Fruit fly (Drosophila melanogaster) whole organism, embryonic: Measurements from ENCODE around the gene CG31988.

Experiments
- CG11560 ChIP-seq: fragments of 200-800 bp; sonication (Bioruptor generic); IDR thresholded peaks from 3 replicates; pipeline ENCODE4 v1.3.6; 2022; ENCODE audit warnings: missing biosample characterization, missing genetic modification characterization
- CG12299 ChIP-seq: fragments of 200-800 bp; sonication (Bioruptor generic); optimal IDR thresholded peaks from 2 replicates; lab custom pipeline; 2018; ENCODE audit warnings: missing biosample characterization, mild to moderate bottlenecking, missing genetic modification characterization
- CG12769 ChIP-seq: fragments of 200-800 bp; sonication (Bioruptor generic); optimal IDR thresholded peaks from 2 replicates; lab custom pipeline; 2019; ENCODE audit warnings: missing biosample characterization, mild to moderate bottlenecking, missing genetic modification characterization, moderate library complexity
- CG13123 ChIP-seq: fragments of 200-800 bp; sonication (Bioruptor generic); optimal IDR thresholded peaks from 2 replicates; lab custom pipeline; 2016; ENCODE audit warnings: missing biosample characterization, missing genetic modification characterization
- CG13624 ChIP-seq: fragments of 200-800 bp; sonication (Bioruptor generic); optimal IDR thresholded peaks from 2 replicates; lab custom pipeline; 2016; ENCODE audit warnings: missing biosample characterization, missing genetic modification characterization
- CG13894 ChIP-seq: fragments of 200-800 bp; sonication (Bioruptor generic); optimal IDR thresholded peaks from 3 replicates; lab custom pipeline; 2018; ENCODE audit warnings: missing biosample characterization, mild to moderate bottlenecking, missing genetic modification characterization, moderate library complexity
- CG15269 ChIP-seq: fragments of 200-800 bp; sonication (Bioruptor generic); optimal IDR thresholded peaks from 2 replicates; lab custom pipeline; 2018; ENCODE audit warnings: missing biosample characterization, mild to moderate bottlenecking, missing genetic modification characterization, moderate library complexity
- CG18011 ChIP-seq: fragments of 200-800 bp; sonication (Bioruptor generic); optimal IDR thresholded peaks from 2 replicates; lab custom pipeline; 2017; ENCODE audit warnings: missing biosample characterization, missing genetic modification characterization, mild to moderate bottlenecking, moderate library complexity, missing genotype
- CG2116 ChIP-seq: fragments of 200-800 bp; sonication (Bioruptor generic); optimal IDR thresholded peaks from 3 replicates; lab custom pipeline; 2018; ENCODE audit warnings: missing biosample characterization, mild to moderate bottlenecking, missing genetic modification characterization
- CG3847 ChIP-seq: fragments of 200-800 bp; sonication (Bioruptor generic); IDR thresholded peaks from 2 replicates; pipeline ENCODE4 v1.3.6; 2022; ENCODE audit warnings: missing biosample characterization, missing genetic modification characterization
- CG4328 ChIP-seq: fragments of 200-800 bp; sonication (Bioruptor generic); optimal IDR thresholded peaks from 3 replicates; lab custom pipeline; 2017; ENCODE audit warnings: missing biosample characterization, missing genetic modification reagents, missing genetic modification characterization
- CG4360 ChIP-seq: fragments of 200-800 bp; sonication (Bioruptor generic); IDR thresholded peaks from 2 replicates; pipeline ENCODE4 v1.3.6; 2022; ENCODE audit warnings: missing biosample characterization, missing genetic modification characterization
- CG6689 ChIP-seq: fragments of 200-800 bp; sonication (Bioruptor generic); IDR thresholded peaks from 2 replicates; pipeline ENCODE4 v1.3.6; 2022; ENCODE audit warnings: missing biosample characterization, missing genetic modification characterization
- CG8944 ChIP-seq: fragments of 200-800 bp; sonication (Bioruptor generic); optimal IDR thresholded peaks from 3 replicates; lab custom pipeline; 2016; ENCODE audit warnings: missing biosample characterization, missing genetic modification characterization
- Dll ChIP-seq: fragments of 200-800 bp; sonication (Bioruptor generic); IDR thresholded peaks from 4 replicates; pipeline ENCODE4 v1.3.6; 2022; ENCODE audit warnings: missing biosample characterization, missing genetic modification characterization; ENCODE audit not compliant: partially characterized antibody
- Doc3 ChIP-seq: fragments of 200-800 bp; sonication (Bioruptor generic); IDR thresholded peaks from 3 replicates; pipeline ENCODE4 v1.3.6; 2022; ENCODE audit warnings: missing biosample characterization, missing genetic modification characterization; ENCODE audit not compliant: partially characterized antibody
- Eip74EF ChIP-seq, 2 experiments: fragments of 200-800 bp in 1 of 2; fragments of >200 bp in 1 of 2; sonication (Bioruptor generic) in 1 of 2; optimal IDR thresholded peaks; 2 replicates each; lab custom pipeline; 2017 to 2019; ENCODE audit warnings: missing biosample characterization in 2 of 2, missing genetic modification characterization in 2 of 2, mild to moderate bottlenecking in 1 of 2, moderate library complexity in 1 of 2
- Ets65A ChIP-seq: fragments of 200-800 bp; sonication (Bioruptor generic); peaks from one replicate; lab custom pipeline; 2016; ENCODE audit warnings: missing biosample characterization, missing genetic modification characterization
- Hr78 ChIP-seq, 2 experiments: fragments of 200-800 bp in 1 of 2; fragments of >200 bp in 1 of 2; sonication (Bioruptor generic) in 1 of 2; optimal IDR thresholded peaks; 2 replicates each; lab custom pipeline; 2017 to 2019; ENCODE audit warnings: missing biosample characterization in 2 of 2, missing genetic modification characterization in 2 of 2, mild to moderate bottlenecking in 1 of 2, moderate library complexity in 1 of 2
- Lim3 ChIP-seq: fragments of 200-800 bp; sonication (Bioruptor generic); IDR thresholded peaks from 2 replicates; pipeline ENCODE4 v1.3.6; 2022; ENCODE audit warnings: missing biosample characterization, missing genetic modification characterization
- Med ChIP-seq: fragments of 200-800 bp; sonication (Bioruptor generic); peaks from one replicate; lab custom pipeline; 2016; ENCODE audit warnings: missing biosample characterization, missing genetic modification characterization, mild to moderate bottlenecking, inconsistent platforms, moderate library complexity
- Mrtf ChIP-seq: fragments of 200-800 bp; sonication (Bioruptor generic); IDR thresholded peaks from 3 replicates; pipeline ENCODE4 v1.3.6; 2022; ENCODE audit warnings: missing biosample characterization, missing genetic modification characterization
- NFAT ChIP-seq: fragments of 200-800 bp; sonication (Bioruptor generic); IDR thresholded peaks from 2 replicates; pipeline ENCODE4 v1.3.6; 2022; ENCODE audit warnings: missing biosample characterization, missing genetic modification characterization
- Neu2 ChIP-seq: fragments of 200-800 bp; sonication (Bioruptor generic); optimal IDR thresholded peaks from 3 replicates; lab custom pipeline; 2016; ENCODE audit warnings: missing biosample characterization, missing genetic modification characterization, borderline replicate concordance
- Nf-YC ChIP-seq: fragments of 200-800 bp; optimal IDR thresholded peaks from 3 replicates; lab custom pipeline; 2019; ENCODE audit warnings: missing biosample characterization, mild to moderate bottlenecking, missing genetic modification characterization, moderate library complexity
- Pdp1 ChIP-seq, 2 experiments: fragments of 200-800 bp; sonication (Bioruptor generic); optimal IDR thresholded peaks; 3 replicates each; lab custom pipeline; 2016; ENCODE audit warnings: missing biosample characterization in 2 of 2, missing genetic modification characterization in 2 of 2, mild to moderate bottlenecking in 1 of 2, moderate library complexity in 1 of 2
- Rfx ChIP-seq: fragments of 200-800 bp; sonication (Bioruptor generic); IDR thresholded peaks from 2 replicates; pipeline ENCODE4 v1.3.6; 2022; ENCODE audit warnings: missing biosample characterization, missing genetic modification characterization
- Usf ChIP-seq: fragments of 200-800 bp; sonication (Bioruptor generic); optimal IDR thresholded peaks from 2 replicates; lab custom pipeline; 2017; ENCODE audit warnings: missing genotype, missing biosample characterization, missing genetic modification characterization
- Vsx1 ChIP-seq: fragments of 200-800 bp; sonication (Bioruptor generic); optimal IDR thresholded peaks from 2 replicates; lab custom pipeline; 2017; ENCODE audit warnings: missing biosample characterization, mild to moderate bottlenecking, missing genetic modification characterization, missing genetic modification reagents
- bowl ChIP-seq: fragments of 200-800 bp; sonication (Bioruptor generic); IDR thresholded peaks from 2 replicates; pipeline ENCODE4 v1.3.6; 2022; ENCODE audit warnings: missing biosample characterization, missing genetic modification characterization
- cad ChIP-seq: fragments of >200 bp; optimal IDR thresholded peaks from 2 replicates; lab custom pipeline; 2017; ENCODE audit warnings: missing biosample characterization, missing genetic modification characterization
- chinmo ChIP-seq: fragments of 200-800 bp; sonication (Bioruptor generic); IDR thresholded peaks from 4 replicates; pipeline ENCODE4 v1.3.6; 2022; ENCODE audit warnings: missing biosample characterization, missing genetic modification characterization; ENCODE audit not compliant: partially characterized antibody
- crc ChIP-seq: fragments of 200-800 bp; sonication (Bioruptor generic); optimal IDR thresholded peaks from 2 replicates; lab custom pipeline; 2016; ENCODE audit warnings: missing biosample characterization, missing genetic modification characterization
- cwo ChIP-seq: fragments of 200-800 bp; sonication (Bioruptor generic); optimal IDR thresholded peaks from 3 replicates; lab custom pipeline; 2017; ENCODE audit warnings: missing biosample characterization, missing genetic modification characterization, mild to moderate bottlenecking, moderate library complexity, missing genetic modification reagents
- ftz-f1 ChIP-seq: fragments of 200-800 bp; sonication (Bioruptor generic); optimal IDR thresholded peaks from 2 replicates; lab custom pipeline; 2016; ENCODE audit warnings: missing biosample characterization, missing genetic modification characterization
- ind ChIP-seq: fragments of 200-800 bp; sonication (Bioruptor generic); optimal IDR thresholded peaks from 3 replicates; lab custom pipeline; 2016; ENCODE audit warnings: missing biosample characterization, missing genetic modification characterization
- lilli ChIP-seq: fragments of 200-800 bp; sonication (Bioruptor generic); optimal IDR thresholded peaks from 3 replicates; lab custom pipeline; 2016; ENCODE audit warnings: missing biosample characterization, missing genetic modification characterization
- pros ChIP-seq: fragments of 200-800 bp; sonication (Bioruptor generic); optimal IDR thresholded peaks from 3 replicates; lab custom pipeline; 2019; ENCODE audit warnings: missing biosample characterization, mild to moderate bottlenecking, missing genetic modification characterization, moderate library complexity
- sens ChIP-seq: fragments of 200-800 bp; sonication (Bioruptor generic); peaks from one replicate; lab custom pipeline; 2016; ENCODE audit warnings: missing biosample characterization, missing genetic modification characterization
- tll ChIP-seq, 2 experiments: fragments of 200-800 bp in 1 of 2; fragments of >200 bp in 1 of 2; sonication (Bioruptor generic) in 1 of 2; optimal IDR thresholded peaks; 2 replicates each; lab custom pipeline; 2017 to 2019; ENCODE audit warnings: missing biosample characterization in 2 of 2, missing genetic modification characterization in 2 of 2, mild to moderate bottlenecking in 1 of 2, moderate library complexity in 1 of 2
- vvl ChIP-seq: fragments of 200-800 bp; sonication (Bioruptor generic); IDR thresholded peaks from 2 replicates; pipeline ENCODE4 v1.3.6; 2022; ENCODE audit warnings: missing biosample characterization, missing genetic modification characterization

Gene CG31988

DNA sequence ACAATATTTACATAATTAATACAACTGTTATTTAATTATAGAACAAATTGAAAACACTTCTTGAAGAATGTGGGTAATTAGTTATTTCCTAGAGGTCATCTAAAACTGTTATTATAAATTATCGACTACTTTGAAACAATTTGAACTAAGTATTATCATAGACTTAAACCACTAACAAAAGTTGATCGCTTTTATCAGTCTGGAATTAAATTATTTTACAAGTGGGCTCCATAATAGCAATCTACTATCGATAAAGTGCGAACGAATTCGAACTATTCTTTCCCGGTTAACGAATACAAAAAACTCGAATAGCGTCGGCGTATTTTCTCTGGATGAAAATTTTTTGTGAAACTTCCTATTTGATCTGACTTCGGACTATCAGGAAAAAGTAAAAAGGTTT is 34.0 kb upstream of the CG31988 start, which contains the start of gene CG31626:
CG31626 (minus strand) TSS at position 101 of the 400 bp plus-strand sequence.
- TF ChIP-seq Doc3 (GFP tag; lab: Robert Waterston, UW) (no peak), cwo (GFP tag; lab: Kevin White, UChicago) (no peak), CG8944 (no peak), CG13123 (GFP tag; lab: Kevin White, UChicago) (no peak), Usf (GFP tag; lab: Kevin White, UChicago) (no peak), Mrtf (GFP tag; lab: Robert Waterston, UW) (no peak), CG2116 (GFP tag; lab: Kevin White, UChicago) (no peak), Neu2 (GFP tag; lab: Kevin White, UChicago) (no peak), CG6689 (no peak)

- TF ChIP-seq Lim3 (GFP tag; lab: Robert Waterston, UW) = no peak
- 0 out of 2 replicates have a peak, but pooled peaks have one; percentile 6 for TF ChIP-seq Rfx
- no peak for TF ChIP-seq bowl (GFP tag; lab: Robert Waterston, UW)
- peak; percentile 93 for TF ChIP-seq CG18011 (GFP tag; lab: Kevin White, UChicago)
- TF ChIP-seq CG15269 = peak; percentile 41
- peak; percentile 81 for TF ChIP-seq vvl (GFP tag; lab: Robert Waterston, UW)
- peak; percentile 64; the same call in 1 of the 4 replicates for TF ChIP-seq chinmo (GFP tag; lab: Robert Waterston, UW)
- peak; percentile 12 for TF ChIP-seq Vsx1
- no peak for TF ChIP-seq lilli (GFP tag; lab: Kevin White, UChicago)
- TF ChIP-seq Med (GFP tag; lab: Kevin White, UChicago) = peak; percentile 52
- TF ChIP-seq CG13894 (tag; lab: Kevin White, UChicago) = peak; percentile 24
- TF ChIP-seq crc (GFP tag; lab: Kevin White, UChicago) = no peak
- peak in 1 of 2 experiments; percentile 51 for TF ChIP-seq Hr78 (GFP tag; optimal IDR thresholded peaks at IDR 0.05; lab: Kevin White, UChicago)
- peak; percentile 15 for TF ChIP-seq CG4328 (GFP tag; lab: Kevin White, UChicago)
- peak in 1 of 2 experiments; percentile 87 for TF ChIP-seq Pdp1 (GFP tag; optimal IDR thresholded peaks at IDR 0.05; lab: Kevin White, UChicago)
- TF ChIP-seq CG13624 (GFP tag; lab: Kevin White, UChicago) = peak; percentile 7
These were observed 32.9 kb upstream of the CG31988 start for dm6 chr2L:21235463-21235862.

dm6 chr2L:21234388-21234984 is 31.9 kb upstream of the CG31988 start:
- TF ChIP-seq Ets65A (GFP tag; lab: Kevin White, UChicago) (peak; percentile 5), Dll (GFP tag; lab: Robert Waterston, UW) (0 out of 4 replicates have a peak, but pooled peaks have one; percentile 12), pros (GFP tag; lab: Kevin White, UChicago) (peak; percentile 8), Hr78 (GFP tag; optimal IDR thresholded peaks at IDR 0.05; lab: Kevin White, UChicago) (peak in 1 of 2 experiments; percentile 98), CG12769 (tag; lab: Kevin White, UChicago) (peak; percentile 21), sens (GFP tag; lab: Kevin White, UChicago) (peak; percentile 49), NFAT (0 out of 2 replicates have a peak, but pooled peaks have one; percentile 10), CG12299 (tag; lab: Kevin White, UChicago) (no peak), CG3847 (GFP tag; lab: Robert Waterston, UW) (0 out of 2 replicates have a peak, but pooled peaks have one; percentile 14), ftz-f1 (GFP tag; lab: Kevin White, UChicago) (peak; percentile 42), CG11560 (tag; lab: Robert Waterston, UW) (no peak), chinmo (GFP tag; lab: Robert Waterston, UW) (peak; percentile 75; the same call in 1 of the 4 replicates), CG4360 (GFP tag; lab: Robert Waterston, UW) (0 out of 2 replicates have a peak, but pooled peaks have one; percentile 8), Med (GFP tag; lab: Kevin White, UChicago) (peak; percentile 3), Eip74EF (GFP tag; optimal IDR thresholded peaks at IDR 0.05; lab: Kevin White, UChicago) (peak in 1 of 2 experiments; percentile 35), ind (GFP tag; lab: Kevin White, UChicago) (no peak), tll (GFP tag; optimal IDR thresholded peaks at IDR 0.05; lab: Kevin White, UChicago) (no peak), cad (GFP tag; lab: Kevin White, UChicago) (no peak), Nf-YC (peak; percentile 51)
